Worm (Caenorhabditis elegans) whole organism, late embryonic: ENCODE measurements around the gene Y49F6C.2.

Source experiments
- C38D4.7 ChIP-seq: fragments of 200-800 bp; sonication (Bioruptor generic); optimal IDR thresholded peaks from 2 replicates; lab custom pipeline; 2018; ENCODE audit warnings: mild to moderate bottlenecking, missing genetic modification characterization, moderate library complexity, missing compliant biosample characterization
- ama-1 ChIP-seq: fragments of 150-350 bp; optimal IDR thresholded peaks from 2 replicates; lab custom pipeline; 2014
- ceh-2 ChIP-seq: sonication (generic microtip); optimal IDR thresholded peaks from 2 replicates; lab custom pipeline; 2016; ENCODE audit warnings: missing genotype, missing genetic modification characterization, missing compliant biosample characterization
- ceh-48 ChIP-seq: sonication (generic microtip); optimal IDR thresholded peaks from 2 replicates; lab custom pipeline; 2016; ENCODE audit warnings: missing genetic modification characterization, inconsistent platforms, missing compliant biosample characterization
- che-1 ChIP-seq: sonication (generic microtip); optimal IDR thresholded peaks from 2 replicates; lab custom pipeline; 2016; ENCODE audit warnings: mild to moderate bottlenecking, missing genetic modification characterization, missing compliant biosample characterization
- fkh-10 ChIP-seq: fragments of 150-350 bp; optimal IDR thresholded peaks from 2 replicates; lab custom pipeline; 2014; ENCODE audit warnings: missing biosample characterization, missing genetic modification reagents, missing genetic modification characterization
- lin-11 ChIP-seq: fragments of 200-800 bp; sonication (Bioruptor generic); optimal IDR thresholded peaks from 2 replicates; lab custom pipeline; 2018; ENCODE audit warnings: mild to moderate bottlenecking, missing genetic modification characterization, missing compliant biosample characterization
- nhr-232 ChIP-seq: sonication (generic microtip); optimal IDR thresholded peaks from 2 replicates; lab custom pipeline; 2016; ENCODE audit warnings: missing genetic modification characterization, missing compliant biosample characterization
- pqm-1 ChIP-seq: sonication (generic microtip); optimal IDR thresholded peaks from 2 replicates; lab custom pipeline; 2016; ENCODE audit warnings: missing genetic modification characterization, missing compliant biosample characterization
- pros-1 ChIP-seq: fragments of 150-350 bp; optimal IDR thresholded peaks from 2 replicates; lab custom pipeline; 2014; ENCODE audit warnings: missing biosample characterization, missing genetic modification reagents, missing genetic modification characterization
- sox-4 ChIP-seq: sonication (generic microtip); optimal IDR thresholded peaks from 2 replicates; lab custom pipeline; 2017; ENCODE audit warnings: mild to moderate bottlenecking, missing genetic modification characterization, inconsistent platforms, missing compliant biosample characterization

ce11 chrII:3368097-3368496 is 10.3 kb upstream of the Y49F6C.2 start, which contains the start of gene Y49F6C.7:
- no peak for TF ChIP-seq lin-11 (tag; lab: Kevin White, UChicago)
- TF ChIP-seq pros-1 (tag; lab: Kevin White, UChicago), result no peak
- TF ChIP-seq C38D4.7, result no peak
- no peak for TF ChIP-seq nhr-232 (tag; lab: Kevin White, UChicago)
- TF ChIP-seq fkh-10, result no peak
- no peak for TF ChIP-seq ama-1
- no peak for TF ChIP-seq che-1 (tag; lab: Kevin White, UChicago)
- TF ChIP-seq ceh-48, result no peak
- no peak for TF ChIP-seq pqm-1 (tag; lab: Kevin White, UChicago)
- TF ChIP-seq ceh-2 (tag; lab: Kevin White, UChicago), result no peak
- no peak for TF ChIP-seq sox-4 (tag; lab: Kevin White, UChicago)
